Fruit fly (Drosophila melanogaster): ENCODE data around the gene ltl.

The ltl gene

dm6 chr3L:7530461-7531338 is 11.9 kb downstream of the ltl start:
- TF ChIP-seq Rel (GFP tag; optimal IDR thresholded peaks at IDR 0.05): no peak
- TF ChIP-seq Rel (tag; optimal IDR thresholded peaks at IDR 0.05): peak; percentile 17
- peak in 1 of 2 experiments; percentile 46 for TF ChIP-seq foxo (GFP tag; optimal IDR thresholded peaks at IDR 0.05)
- TF ChIP-seq h (GFP tag; optimal IDR thresholded peaks at IDR 0.05): peak; percentile 44
- TF ChIP-seq Abd-B (GFP tag; optimal IDR thresholded peaks at IDR 0.05): no peak
- no peak for TF ChIP-seq Vsx2 (GFP tag; optimal IDR thresholded peaks at IDR 0.05; ENCODE audit: partially characterized antibody)
- peak; percentile 34 for TF ChIP-seq Hr83 (GFP tag; optimal IDR thresholded peaks at IDR 0.05; ENCODE audit: poor library complexity, severe bottlenecking)
- peak; percentile 48 for TF ChIP-seq rgr (GFP tag; optimal IDR thresholded peaks at IDR 0.05)
- TF ChIP-seq tai (GFP tag; optimal IDR thresholded peaks at IDR 0.05): peak; percentile 53
- TF ChIP-seq woc (GFP tag; optimal IDR thresholded peaks at IDR 0.05): no peak
- TF ChIP-seq psq (GFP tag; optimal IDR thresholded peaks at IDR 0.05): peak; percentile 4
- TF ChIP-seq brk (GFP tag; optimal IDR thresholded peaks at IDR 0.05): peak; percentile 54
- TF ChIP-seq br (GFP tag; optimal IDR thresholded peaks at IDR 0.05): peak; percentile 41
- peak; percentile 60 for TF ChIP-seq CrebA (GFP tag; optimal IDR thresholded peaks at IDR 0.05; ENCODE audit: borderline replicate concordance)
- TF ChIP-seq N (GFP tag; optimal IDR thresholded peaks at IDR 0.05): no peak
- peak; percentile 25 for TF ChIP-seq Hnf4 (GFP tag; optimal IDR thresholded peaks at IDR 0.05)
- TF ChIP-seq fru (GFP tag; optimal IDR thresholded peaks at IDR 0.05): peak; percentile 73

- no peak for TF ChIP-seq GATAd (GFP tag; optimal IDR thresholded peaks at IDR 0.05)
- no peak for TF ChIP-seq sage (GFP tag; optimal IDR thresholded peaks at IDR 0.05)
- TF ChIP-seq Dif (GFP tag; optimal IDR thresholded peaks at IDR 0.05; ENCODE audit: partially characterized antibody): no peak
- no peak for TF ChIP-seq rgr (GFP tag; optimal IDR thresholded peaks at IDR 0.05)
- TF ChIP-seq usp (GFP tag; optimal IDR thresholded peaks at IDR 0.05): no peak
- TF ChIP-seq Hr83 (GFP tag; optimal IDR thresholded peaks at IDR 0.05; ENCODE audit: poor library complexity, severe bottlenecking): no peak
- TF ChIP-seq HLH106 (tag; optimal IDR thresholded peaks at IDR 0.05): no peak
- no peak for TF ChIP-seq Jra (GFP tag; optimal IDR thresholded peaks at IDR 0.05)
Observed at dm6 chr3L:7539736-7540135, 20.9 kb downstream of the ltl start, which contains the start of gene CG16998. Gene CG16998, minus strand, starts transcription at chr3L:7539836.

- TF ChIP-seq Jra (GFP tag; optimal IDR thresholded peaks at IDR 0.05) (no peak), N (GFP tag; optimal IDR thresholded peaks at IDR 0.05) (no peak), sage (GFP tag; optimal IDR thresholded peaks at IDR 0.05) (no peak), Mio (GFP tag; optimal IDR thresholded peaks at IDR 0.05) (no peak), OdsH (GFP tag; optimal IDR thresholded peaks at IDR 0.05) (no peak), dmrt93B (GFP tag; optimal IDR thresholded peaks at IDR 0.05) (no peak), foxo (GFP tag; optimal IDR thresholded peaks at IDR 0.05) (no peak), Hr83 (GFP tag; optimal IDR thresholded peaks at IDR 0.05; ENCODE audit: poor library complexity, severe bottlenecking) (no peak), lola (GFP tag; optimal IDR thresholded peaks at IDR 0.05) (no peak), dsf (GFP tag; optimal IDR thresholded peaks at IDR 0.05; ENCODE audit: borderline replicate concordance) (no peak), Abd-B (GFP tag; optimal IDR thresholded peaks at IDR 0.05) (no peak)
Observed at dm6 chr3L:7541068-7541467, 22.3 kb downstream of the ltl start, which contains the start of gene CG32374. Gene CG32374, minus strand, starts transcription at chr3L:7541168.

- no peak for TF ChIP-seq sage (GFP tag; optimal IDR thresholded peaks at IDR 0.05)
- no peak for TF ChIP-seq Dfd (GFP tag; optimal IDR thresholded peaks at IDR 0.05)
- TF ChIP-seq Hnf4 (GFP tag; optimal IDR thresholded peaks at IDR 0.05): no peak
- no peak for TF ChIP-seq ey (GFP tag; optimal IDR thresholded peaks at IDR 0.05)
- TF ChIP-seq psq (GFP tag; optimal IDR thresholded peaks at IDR 0.05): no peak
- no peak for TF ChIP-seq lola (GFP tag; optimal IDR thresholded peaks at IDR 0.05)
- TF ChIP-seq Hr83 (GFP tag; optimal IDR thresholded peaks at IDR 0.05; ENCODE audit: poor library complexity, severe bottlenecking): no peak
Observed at dm6 chr3L:7542357-7542756, 23.6 kb downstream of the ltl start, which contains the start of gene CG32376. Gene CG32376, minus strand, starts transcription at chr3L:7542457.

dm6 chr3L:7544639-7545183 is 25.9 kb downstream of the ltl start:
- no peak for TF ChIP-seq pan (optimal IDR thresholded peaks at IDR 0.05)
- TF ChIP-seq dsf (GFP tag; optimal IDR thresholded peaks at IDR 0.05; ENCODE audit: borderline replicate concordance): no peak
- no peak for TF ChIP-seq dl (GFP tag; optimal IDR thresholded peaks at IDR 0.05; ENCODE audit: insufficient read depth in 1 of 2, partially characterized antibody in 2 of 2)
- no peak for TF ChIP-seq OdsH (GFP tag; optimal IDR thresholded peaks at IDR 0.05)
- no peak for TF ChIP-seq jim (GFP tag; optimal IDR thresholded peaks at IDR 0.05)
- no peak for TF ChIP-seq CG9705 (GFP tag; optimal IDR thresholded peaks at IDR 0.05)
- no peak for TF ChIP-seq Dif (GFP tag; optimal IDR thresholded peaks at IDR 0.05; ENCODE audit: partially characterized antibody)
